Fruit fly (Drosophila melanogaster) whole organism, embryonic: ENCODE results near the gene CG5355.

Experiments used
- BEAF-32 ChIP-seq: fragments of 200-800 bp; sonication (Bioruptor generic); optimal IDR thresholded peaks from 3 replicates; lab custom pipeline; 2017; ENCODE audit warnings: missing biosample characterization, missing genetic modification characterization, mild to moderate bottlenecking, moderate library complexity, missing genetic modification reagents
- CG11695 ChIP-seq: fragments of 200-800 bp; sonication (Bioruptor generic); IDR thresholded peaks from 3 replicates; pipeline ENCODE4 v1.3.6; 2022; ENCODE audit warnings: missing biosample characterization, missing genetic modification characterization
- CG12219 ChIP-seq: fragments of 200-800 bp; sonication (Bioruptor generic); optimal IDR thresholded peaks from 3 replicates; lab custom pipeline; 2018; ENCODE audit warnings: missing biosample characterization, mild to moderate bottlenecking, missing genetic modification characterization
- CG12391 ChIP-seq: fragments of 200-800 bp; sonication (Bioruptor generic); optimal IDR thresholded peaks from 3 replicates; lab custom pipeline; 2018; ENCODE audit warnings: missing biosample characterization, mild to moderate bottlenecking, missing genetic modification characterization, moderate library complexity
- CG13624 ChIP-seq: fragments of 200-800 bp; sonication (Bioruptor generic); optimal IDR thresholded peaks from 2 replicates; lab custom pipeline; 2016; ENCODE audit warnings: missing biosample characterization, missing genetic modification characterization
- CG14050 ChIP-seq: fragments of 200-800 bp; sonication (Bioruptor generic); IDR thresholded peaks from 3 replicates; pipeline ENCODE4 v1.3.6; 2022; ENCODE audit warnings: missing biosample characterization, missing genetic modification characterization
- CG1529 ChIP-seq: fragments of 200-800 bp; sonication (Bioruptor generic); optimal IDR thresholded peaks from 3 replicates; lab custom pipeline; 2018; ENCODE audit warnings: missing biosample characterization, missing genetic modification characterization
- CG15514 ChIP-seq: fragments of 200-800 bp; sonication (Bioruptor generic); optimal IDR thresholded peaks from 3 replicates; lab custom pipeline; 2017; ENCODE audit warnings: missing biosample characterization, missing genetic modification characterization, mild to moderate bottlenecking, moderate library complexity, missing genetic modification reagents
- CG17361 ChIP-seq: fragments of 200-800 bp; sonication (Bioruptor generic); IDR thresholded peaks from 3 replicates; pipeline ENCODE4 v1.3.6; 2022; ENCODE audit warnings: missing biosample characterization, missing genetic modification characterization
- CG17385 ChIP-seq: fragments of 200-800 bp; sonication (Bioruptor generic); optimal IDR thresholded peaks from 3 replicates; lab custom pipeline; 2018; ENCODE audit warnings: missing biosample characterization, mild to moderate bottlenecking, missing genetic modification characterization
- CG1792 ChIP-seq: fragments of 200-800 bp; sonication (Bioruptor generic); optimal IDR thresholded peaks from 2 replicates; lab custom pipeline; 2016; ENCODE audit warnings: missing biosample characterization, missing genetic modification characterization
- CG18476 ChIP-seq: fragments of 200-800 bp; sonication (Bioruptor generic); optimal IDR thresholded peaks from 2 replicates; lab custom pipeline; 2016; ENCODE audit warnings: missing biosample characterization, mild to moderate bottlenecking, missing genetic modification characterization
- CG31441 ChIP-seq: fragments of 200-800 bp; sonication (Bioruptor generic); IDR thresholded peaks from 2 replicates; pipeline ENCODE4 v1.3.6; 2022; ENCODE audit warnings: missing biosample characterization, missing genetic modification characterization
- CG4820 ChIP-seq: fragments of 200-800 bp; sonication (Bioruptor generic); optimal IDR thresholded peaks from 3 replicates; lab custom pipeline; 2016; ENCODE audit warnings: missing biosample characterization, missing genetic modification characterization
- CG6175 ChIP-seq: fragments of 200-800 bp; sonication (Bioruptor generic); IDR thresholded peaks from 3 replicates; pipeline ENCODE4 v1.3.6; 2022; ENCODE audit warnings: missing biosample characterization, missing genetic modification characterization
- CG6254 ChIP-seq: fragments of 200-800 bp; sonication (Bioruptor generic); optimal IDR thresholded peaks from 3 replicates; lab custom pipeline; 2017; ENCODE audit warnings: mild to moderate bottlenecking, missing biosample characterization, missing genetic modification reagents, missing genetic modification characterization
- CG7372 ChIP-seq: fragments of 200-800 bp; sonication (Bioruptor generic); IDR thresholded peaks from 2 replicates; pipeline ENCODE4 v1.3.6; 2022; ENCODE audit warnings: missing biosample characterization, missing genetic modification characterization
- CG7839 ChIP-seq: fragments of 200-800 bp; sonication (Bioruptor generic); optimal IDR thresholded peaks from 3 replicates; lab custom pipeline; 2018; ENCODE audit warnings: missing biosample characterization, mild to moderate bottlenecking, missing genetic modification characterization, moderate library complexity
- CG9215 ChIP-seq: fragments of 200-800 bp; sonication (Bioruptor generic); IDR thresholded peaks from 2 replicates; pipeline ENCODE4 v1.3.6; 2022; ENCODE audit warnings: missing biosample characterization, missing genetic modification characterization
- D ChIP-seq, 2 experiments: fragments of 200-800 bp in 1 of 2; fragments of >200 bp in 1 of 2; sonication (Bioruptor generic) in 1 of 2; optimal IDR thresholded peaks; 2 replicates in 1 of 2; 3 replicates in 1 of 2; lab custom pipeline; 2017; ENCODE audit warnings: mild to moderate bottlenecking in 1 of 2, missing biosample characterization in 1 of 2, missing genetic modification characterization in 1 of 2, missing genetic modification reagents in 1 of 2
- Dip2 ChIP-seq: fragments of 200-800 bp; sonication (Bioruptor generic); IDR thresholded peaks from 2 replicates; pipeline ENCODE4 v1.3.6; 2022; ENCODE audit warnings: missing biosample characterization, missing genetic modification characterization
- Doc3 ChIP-seq: fragments of 200-800 bp; sonication (Bioruptor generic); IDR thresholded peaks from 3 replicates; pipeline ENCODE4 v1.3.6; 2022; ENCODE audit warnings: missing biosample characterization, missing genetic modification characterization; ENCODE audit not compliant: partially characterized antibody
- GATAe ChIP-seq: fragments of 200-800 bp; sonication (Bioruptor generic); conservative IDR thresholded peaks from 2 replicates; pipeline ENCODE4 v1.3.6; 2022; ENCODE audit warnings: missing biosample characterization, missing genetic modification characterization
- HLH54F ChIP-seq: fragments of 200-800 bp; sonication (Bioruptor generic); optimal IDR thresholded peaks from 3 replicates; lab custom pipeline; 2016; ENCODE audit warnings: missing biosample characterization, missing genetic modification characterization
- MBD-R2 ChIP-seq: fragments of 200-800 bp; sonication (Bioruptor generic); IDR thresholded peaks from 2 replicates; pipeline ENCODE4 v1.3.6; 2022; ENCODE audit warnings: missing biosample characterization, missing genetic modification characterization
- MESR4 ChIP-seq: fragments of 200-800 bp; sonication (Bioruptor generic); optimal IDR thresholded peaks from 2 replicates; lab custom pipeline; 2018; ENCODE audit warnings: missing biosample characterization, mild to moderate bottlenecking, missing genetic modification characterization, moderate library complexity
- Nf-YB ChIP-seq: fragments of 200-800 bp; sonication (Bioruptor generic); optimal IDR thresholded peaks from 3 replicates; lab custom pipeline; 2019; ENCODE audit warnings: missing biosample characterization, mild to moderate bottlenecking, missing genetic modification characterization, moderate library complexity
- Optix ChIP-seq: fragments of 200-800 bp; sonication (Bioruptor generic); IDR thresholded peaks from 3 replicates; pipeline ENCODE4 v1.3.6; 2022; ENCODE audit warnings: missing biosample characterization, missing genetic modification characterization
- PHDP ChIP-seq: fragments of 200-800 bp; sonication (Bioruptor generic); optimal IDR thresholded peaks from 3 replicates; lab custom pipeline; 2018; ENCODE audit warnings: missing biosample characterization, mild to moderate bottlenecking, missing genetic modification characterization, moderate library complexity
- Sox102F ChIP-seq: fragments of 200-800 bp; sonication (Bioruptor generic); optimal IDR thresholded peaks from 2 replicates; lab custom pipeline; 2018; ENCODE audit warnings: missing biosample characterization, mild to moderate bottlenecking, missing genetic modification characterization, moderate library complexity
- Sry-β ChIP-seq: fragments of 200-800 bp; sonication (Bioruptor generic); optimal IDR thresholded peaks from 2 replicates; lab custom pipeline; 2018; ENCODE audit warnings: missing biosample characterization, mild to moderate bottlenecking, missing genetic modification characterization, moderate library complexity
- Vsx1 ChIP-seq: fragments of 200-800 bp; sonication (Bioruptor generic); optimal IDR thresholded peaks from 2 replicates; lab custom pipeline; 2017; ENCODE audit warnings: missing biosample characterization, mild to moderate bottlenecking, missing genetic modification characterization, missing genetic modification reagents
- Xrp1 ChIP-seq: fragments of 200-800 bp; sonication (Bioruptor generic); IDR thresholded peaks from 2 replicates; pipeline ENCODE4 v1.3.6; 2022; ENCODE audit warnings: missing biosample characterization, missing genetic modification characterization
- bigmax ChIP-seq: fragments of 200-800 bp; sonication (Bioruptor generic); optimal IDR thresholded peaks from 2 replicates; lab custom pipeline; 2018; ENCODE audit warnings: missing biosample characterization, mild to moderate bottlenecking, missing genetic modification characterization
- bsh ChIP-seq, 2 experiments: fragments of 200-800 bp; sonication (Bioruptor generic); optimal IDR thresholded peaks; 2 replicates each; lab custom pipeline; 2017 to 2018; ENCODE audit warnings: mild to moderate bottlenecking in 2 of 2, missing biosample characterization in 2 of 2, missing genetic modification characterization in 2 of 2, moderate library complexity in 1 of 2
- dan ChIP-seq: fragments of 200-800 bp; sonication (Bioruptor generic); IDR thresholded peaks from 2 replicates; pipeline ENCODE4 v1.3.6; 2022; ENCODE audit warnings: missing biosample characterization, missing genetic modification characterization
- gt ChIP-seq: fragments of 200-800 bp; sonication (Bioruptor generic); IDR thresholded peaks from 2 replicates; pipeline ENCODE4 v1.3.6; 2022; ENCODE audit warnings: missing biosample characterization, missing genetic modification characterization
- kah ChIP-seq: fragments of 200-800 bp; sonication (Bioruptor generic); optimal IDR thresholded peaks from 2 replicates; lab custom pipeline; 2018; ENCODE audit warnings: missing biosample characterization, mild to moderate bottlenecking, missing genetic modification characterization
- lola ChIP-seq, 3 experiments: fragments of >200 bp in 2 of 3; fragments of 200-800 bp in 1 of 3; sonication (Bioruptor generic) in 1 of 3; optimal IDR thresholded peaks; 2 replicates each; lab custom pipeline; 2017 to 2019; ENCODE audit warnings: missing biosample characterization in 3 of 3, missing genetic modification characterization in 3 of 3, mild to moderate bottlenecking in 1 of 3, moderate library complexity in 1 of 3
- mam ChIP-seq: fragments of 200-800 bp; sonication (Bioruptor generic); optimal IDR thresholded peaks from 3 replicates; lab custom pipeline; 2016; ENCODE audit warnings: missing biosample characterization, missing genetic modification characterization
- nerfin-1 ChIP-seq: fragments of 200-800 bp; sonication (Bioruptor generic); optimal IDR thresholded peaks from 3 replicates; lab custom pipeline; 2019; ENCODE audit warnings: missing biosample characterization, mild to moderate bottlenecking, missing genetic modification characterization, moderate library complexity
- nerfin-2 ChIP-seq: fragments of 200-800 bp; sonication (Bioruptor generic); IDR thresholded peaks from 2 replicates; pipeline ENCODE4 v1.3.6; 2022; ENCODE audit warnings: missing biosample characterization, missing genetic modification characterization; ENCODE audit not compliant: partially characterized antibody
- ranshi ChIP-seq: fragments of 200-800 bp; sonication (Bioruptor generic); IDR thresholded peaks from 2 replicates; pipeline ENCODE4 v1.3.6; 2022; ENCODE audit warnings: missing biosample characterization, missing genetic modification characterization
- sr ChIP-seq: fragments of 200-800 bp; sonication (Bioruptor generic); IDR thresholded peaks from 3 replicates; pipeline ENCODE4 v1.3.6; 2022; ENCODE audit warnings: missing biosample characterization, missing genetic modification characterization
- tio ChIP-seq: fragments of 200-800 bp; sonication (Bioruptor generic); optimal IDR thresholded peaks from 2 replicates; lab custom pipeline; 2017; ENCODE audit warnings: missing biosample characterization, missing genetic modification characterization, inconsistent platforms
- toy ChIP-seq: fragments of 200-800 bp; sonication (Bioruptor generic); IDR thresholded peaks from 2 replicates; pipeline ENCODE4 v1.3.6; 2022; ENCODE audit warnings: missing biosample characterization, missing genetic modification characterization
- tup ChIP-seq: fragments of 200-800 bp; sonication (Bioruptor generic); optimal IDR thresholded peaks from 2 replicates; lab custom pipeline; 2016; ENCODE audit warnings: missing biosample characterization, mild to moderate bottlenecking, missing genetic modification characterization, moderate library complexity
- tx ChIP-seq: fragments of 200-800 bp; sonication (Bioruptor generic); optimal IDR thresholded peaks from 2 replicates; lab custom pipeline; 2016; ENCODE audit warnings: missing biosample characterization, missing genetic modification characterization
- wdn ChIP-seq: fragments of 200-800 bp; sonication (Bioruptor generic); IDR thresholded peaks from 2 replicates; pipeline ENCODE4 v1.3.6; 2022; ENCODE audit warnings: missing biosample characterization, missing genetic modification characterization
- z ChIP-seq: fragments of 200-800 bp; sonication (Bioruptor generic); IDR thresholded peaks from 3 replicates; pipeline ENCODE4 v1.3.6; 2022; ENCODE audit warnings: missing biosample characterization, missing genetic modification characterization

The CG5355 gene

dm6 chr2L:10366525-10366924 is 46.7 kb downstream of the CG5355 start, which contains the start of gene CG5056 (continued):
- TF ChIP-seq Nf-YB (GFP tag; lab: Kevin White, UChicago) (no peak), CG1529 (GFP tag; lab: Kevin White, UChicago) (no peak), GATAe (no peak), toy (no peak), CG4820 (GFP tag; lab: Kevin White, UChicago) (no peak), CG7372 (GFP tag; lab: Robert Waterston, UW) (no peak), ranshi (GFP tag; lab: Robert Waterston, UW) (no peak), gt (no peak), wdn (GFP tag; lab: Robert Waterston, UW) (no peak), tio (GFP tag; lab: Kevin White, UChicago) (no peak), CG12391 (tag; lab: Kevin White, UChicago) (peak; percentile 47), Sox102F (GFP tag; lab: Kevin White, UChicago) (no peak), Dip2 (GFP tag; lab: Robert Waterston, UW) (no peak), CG18476 (GFP tag; lab: Kevin White, UChicago) (no peak), CG13624 (GFP tag; lab: Kevin White, UChicago) (no peak), HLH54F (GFP tag; lab: Kevin White, UChicago) (no peak), CG1792 (GFP tag; lab: Kevin White, UChicago) (no peak), MESR4 (GFP tag; lab: Kevin White, UChicago) (peak; percentile 95), Vsx1 (GFP tag; lab: Kevin White, UChicago) (no peak), Xrp1 (peak; percentile 17; the same call in 1 of the 2 replicates), z (GFP tag; lab: Robert Waterston, UW) (no peak), CG7839 (tag; lab: Kevin White, UChicago) (no peak), CG17385 (GFP tag; lab: Kevin White, UChicago) (no peak), CG6254 (GFP tag; lab: Kevin White, UChicago) (no peak), CG12219 (GFP tag; lab: Kevin White, UChicago) (no peak), Optix (no peak), dan (GFP tag; lab: Robert Waterston, UW) (no peak), CG31441 (no peak), D (optimal IDR thresholded peaks at IDR 0.05; lab: Kevin White, UChicago) (no peak), D (GFP tag; optimal IDR thresholded peaks at IDR 0.05; lab: Kevin White, UChicago) (peak; percentile 22), CG9215 (GFP tag; lab: Robert Waterston, UW) (no peak), bsh (GFP tag; optimal IDR thresholded peaks at IDR 0.05; lab: Kevin White, UChicago) (no peak), mam (GFP tag; lab: Kevin White, UChicago) (no peak), tup (GFP tag; lab: Kevin White, UChicago) (no peak), sr (GFP tag; lab: Robert Waterston, UW) (no peak), Sry-β (GFP tag; lab: Kevin White, UChicago) (peak; percentile 50), lola (GFP tag; optimal IDR thresholded peaks at IDR 0.05; lab: Kevin White, UChicago) (no peak), PHDP (peak; percentile 18), CG15514 (peak; percentile 31), Doc3 (GFP tag; lab: Robert Waterston, UW) (no peak), tx (GFP tag; lab: Kevin White, UChicago) (no peak), CG11695 (no peak), BEAF-32 (GFP tag; lab: Kevin White, UChicago) (peak; percentile 44), nerfin-1 (peak; percentile 12), CG6175 (GFP tag; lab: Robert Waterston, UW) (no peak), kah (no peak), CG14050 (GFP tag; lab: Robert Waterston, UW) (no peak), MBD-R2 (GFP tag; lab: Robert Waterston, UW) (peak; percentile 85), CG17361 (GFP tag; lab: Robert Waterston, UW) (peak; percentile 54; the same call in 2 of the 3 replicates), bigmax (GFP tag; lab: Kevin White, UChicago) (peak; percentile 69), nerfin-2 (no peak)
